Worm (Caenorhabditis elegans) whole organism, young adult: ENCODE results near the gene fubl-2.
A peak's percentile ranks its signal among the peaks of the same experiment; 100 is the strongest.

ENCODE experiments used
- B0019.2 ChIP-seq: fragments of 200-800 bp; sonication (Bioruptor generic); conservative IDR thresholded peaks from 2 replicates; pipeline ENCODE4 v1.3.6; 2022; ENCODE audit warnings: missing genetic modification reagents, missing genetic modification characterization, missing compliant biosample characterization
- athp-1 ChIP-seq: sonication (generic microtip); optimal IDR thresholded peaks from 2 replicates; lab custom pipeline; 2017; ENCODE audit warnings: mild to moderate bottlenecking, missing genetic modification characterization, missing compliant biosample characterization
- bed-2 ChIP-seq: fragments of 200-800 bp; sonication (Bioruptor generic); IDR thresholded peaks from 2 replicates; pipeline ENCODE4 v1.3.6; 2022; ENCODE audit warnings: missing genetic modification reagents, missing genetic modification characterization, missing compliant biosample characterization
- ceh-91 ChIP-seq: fragments of 200-800 bp; sonication (Bioruptor generic); IDR thresholded peaks from 2 replicates; pipeline ENCODE4 v1.3.6; 2022; ENCODE audit warnings: missing genetic modification reagents, missing genetic modification characterization, missing compliant biosample characterization
- hrde-1 ChIP-seq: sonication (generic microtip); optimal IDR thresholded peaks from 2 replicates; lab custom pipeline; 2016; ENCODE audit warnings: missing genetic modification characterization, mild to moderate bottlenecking, missing compliant biosample characterization, moderate library complexity, missing genotype, missing genetic modification reagents, borderline replicate concordance
- madf-6 ChIP-seq: fragments of 200-800 bp; sonication (Bioruptor generic); IDR thresholded peaks from 2 replicates; pipeline ENCODE4 v1.3.6; 2022; ENCODE audit warnings: missing genetic modification reagents, missing genetic modification characterization, missing compliant biosample characterization
- mes-4 ChIP-seq: sonication (generic microtip); optimal IDR thresholded peaks from 2 replicates; lab custom pipeline; 2016; ENCODE audit warnings: missing genotype, missing genetic modification characterization, missing compliant biosample characterization
- nhr-179 ChIP-seq: sonication (generic microtip); optimal IDR thresholded peaks from 2 replicates; lab custom pipeline; 2016; ENCODE audit warnings: mild to moderate bottlenecking, missing genetic modification characterization, missing compliant biosample characterization
- nhr-80 ChIP-seq: sonication (generic microtip); optimal IDR thresholded peaks from 2 replicates; lab custom pipeline; 2016; ENCODE audit warnings: missing genetic modification characterization, missing compliant biosample characterization
- rcor-1 ChIP-seq: fragments of 200-800 bp; sonication (Bioruptor generic); IDR thresholded peaks from 2 replicates; pipeline ENCODE4 v1.3.6; 2022; ENCODE audit warnings: missing genetic modification reagents, missing genetic modification characterization, missing compliant biosample characterization
- unc-130 ChIP-seq: sonication (generic microtip); optimal IDR thresholded peaks from 2 replicates; lab custom pipeline; 2016; ENCODE audit warnings: missing genetic modification reagents, missing genetic modification characterization, missing compliant biosample characterization
- ztf-22 ChIP-seq: fragments of 200-800 bp; sonication (Bioruptor generic); optimal IDR thresholded peaks from 2 replicates; lab custom pipeline; 2018; ENCODE audit warnings: mild to moderate bottlenecking, missing genetic modification characterization, moderate library complexity, missing compliant biosample characterization

DNA sequence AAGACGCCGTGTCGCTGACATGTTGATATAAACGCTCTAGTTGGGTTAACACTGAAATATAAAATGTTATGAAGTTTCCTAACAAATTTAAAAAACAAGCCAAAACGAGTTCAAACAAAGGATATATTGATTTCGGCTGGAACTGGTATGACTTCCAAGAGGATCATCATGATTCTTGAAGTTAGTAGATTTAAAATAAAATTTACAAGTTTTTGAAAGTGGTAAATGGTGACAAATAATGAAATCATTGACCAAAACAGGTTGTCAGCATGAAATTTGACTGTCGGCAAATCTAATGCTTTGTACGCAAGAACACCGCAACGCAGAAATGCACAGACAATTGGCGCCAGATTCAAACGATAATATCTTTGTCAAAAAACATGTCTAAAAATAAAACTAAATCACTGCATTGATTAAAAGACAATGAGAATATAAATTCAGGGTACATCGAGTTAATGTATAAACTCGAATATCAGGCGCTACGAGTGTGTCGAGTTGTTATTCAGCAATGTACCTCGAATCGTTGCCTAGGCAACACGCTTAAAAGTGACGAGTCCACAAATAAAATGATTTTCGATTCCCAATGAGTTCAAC is 18.9 kb downstream of the fubl-2 start, which contains the start of the genes ubc-18 and R01H2.8:
- no peak for TF ChIP-seq ztf-22 (GFP tag; lab: Kevin White, UChicago)
- TF ChIP-seq nhr-80 (tag; lab: Kevin White, UChicago): no peak
- no peak for TF ChIP-seq hrde-1 (tag; lab: Kevin White, UChicago)
- TF ChIP-seq mes-4 (tag; lab: Kevin White, UChicago): no peak
- no peak for TF ChIP-seq bed-2 (GFP tag; lab: Robert Waterston, UW)
- no peak for TF ChIP-seq athp-1 (tag; lab: Kevin White, UChicago)
- TF ChIP-seq ceh-91 (GFP tag; lab: Robert Waterston, UW): peak; percentile 48; the same call in 1 of the 2 replicates
- TF ChIP-seq nhr-179 (tag; lab: Kevin White, UChicago): no peak
- no peak for TF ChIP-seq B0019.2 (GFP tag; lab: Robert Waterston, UW)
- peak; percentile 47; the same call in 1 of the 2 replicates for TF ChIP-seq rcor-1 (GFP tag; lab: Robert Waterston, UW)
- TF ChIP-seq unc-130 (GFP tag; lab: Kevin White, UChicago): no peak
- TF ChIP-seq madf-6 (GFP tag; lab: Robert Waterston, UW): peak; percentile 56
